Worm (Caenorhabditis elegans): Measurements from ENCODE around the gene lido-7.

- TF ChIP-seq mep-1 (tag; optimal IDR thresholded peaks at IDR 0.05) (no peak), nhr-28 (tag; optimal IDR thresholded peaks at IDR 0.05) (no peak), zip-8 (tag; optimal IDR thresholded peaks at IDR 0.05) (no peak), unc-39 (tag; optimal IDR thresholded peaks at IDR 0.05) (no peak), unc-62 (GFP tag; optimal IDR thresholded peaks at IDR 0.05) (no peak), nhr-237 (tag; optimal IDR thresholded peaks at IDR 0.05) (no peak), flh-1 (GFP tag; optimal IDR thresholded peaks at IDR 0.05) (no peak), nhr-12 (tag; optimal IDR thresholded peaks at IDR 0.05) (no peak), nhr-76 (tag; optimal IDR thresholded peaks at IDR 0.05) (no peak)
Measured at ce11 chrII:2965215-2965998, 22.7 kb upstream of the lido-7 start.

Measured in whole organism, mixed stage, embryonic.